Worm (Caenorhabditis elegans): ENCODE results near the gene daam-1.

DNA sequence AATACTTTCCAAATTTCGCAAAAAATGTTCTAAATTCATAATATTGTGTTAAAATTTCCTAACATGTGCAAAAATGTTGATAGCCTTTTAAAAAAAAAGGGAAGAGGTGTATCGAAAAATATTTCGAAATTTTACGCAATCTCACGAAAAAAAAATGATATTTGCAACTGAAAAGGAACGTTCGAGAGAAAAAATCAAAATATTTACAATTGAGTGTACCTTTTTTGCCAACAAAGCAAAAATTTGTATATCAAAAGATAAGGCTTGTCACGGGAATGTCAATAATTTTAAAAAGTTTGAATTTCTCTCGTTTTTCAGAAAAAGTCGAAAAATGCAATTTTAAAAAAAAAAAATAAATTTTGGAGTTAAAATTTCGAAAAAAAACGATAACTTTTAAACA lies 39.9 kb upstream of the daam-1 start:
- TF ChIP-seq W03F9.2 (tag; optimal IDR thresholded peaks at IDR 0.05) (peak; percentile 93), dao-5 (tag; optimal IDR thresholded peaks at IDR 0.05) (no peak)
